Worm (Caenorhabditis elegans): ENCODE data around the gene rnf-113.

rnf-113 gene

DNA sequence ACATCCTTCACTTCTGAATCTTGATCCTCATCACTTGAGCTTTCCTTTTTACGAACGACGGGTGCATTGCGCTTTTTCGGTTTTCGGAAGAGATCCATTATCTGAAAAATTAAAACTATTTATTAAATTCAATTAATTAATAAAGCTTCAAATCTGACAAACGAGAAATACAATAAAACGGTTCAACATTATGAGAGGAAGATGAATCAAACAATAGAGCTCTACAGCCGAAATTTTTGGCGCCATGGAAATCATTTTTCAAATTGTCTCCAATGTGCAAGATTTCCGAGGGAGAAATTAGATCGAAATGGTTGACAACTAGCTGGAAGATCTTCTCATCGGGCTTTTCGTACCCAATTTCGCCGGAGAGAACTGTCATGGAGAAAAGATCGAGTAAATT is at the start of gene rnf-113:
TSS of gene rnf-113 (minus strand) at position 101 of the 400 bp plus-strand sequence.
- TF ChIP-seq F13H6.1 (tag; optimal IDR thresholded peaks at IDR 0.05) (no peak), ceh-31 (tag; optimal IDR thresholded peaks at IDR 0.05) (no peak), sox-2 (GFP tag; IDR thresholded peaks at IDR 0.05) (no peak), pha-4 (tag; optimal IDR thresholded peaks at IDR 0.05) (no peak), K09A11.1 (tag; optimal IDR thresholded peaks at IDR 0.05; ENCODE audit: insufficient read depth) (no peak), ceh-24 (tag; optimal IDR thresholded peaks at IDR 0.05) (no peak), zip-5 (tag; optimal IDR thresholded peaks at IDR 0.05) (no peak), C08G9.2 (tag; optimal IDR thresholded peaks at IDR 0.05) (no peak), elt-2 (tag; optimal IDR thresholded peaks at IDR 0.05) (no peak), sox-4 (tag; optimal IDR thresholded peaks at IDR 0.05) (no peak), odd-2 (tag; optimal IDR thresholded peaks at IDR 0.05) (no peak), ceh-2 (tag; optimal IDR thresholded peaks at IDR 0.05) (no peak), hlh-8 (tag; optimal IDR thresholded peaks at IDR 0.05) (no peak), hlh-15 (tag; optimal IDR thresholded peaks at IDR 0.05) (no peak), pat-9 (tag; optimal IDR thresholded peaks at IDR 0.05) (no peak), ttx-3 (tag; optimal IDR thresholded peaks at IDR 0.05) (no peak), ceh-48 (tag; optimal IDR thresholded peaks at IDR 0.05) (no peak), hlh-6 (tag; optimal IDR thresholded peaks at IDR 0.05) (no peak), ceh-19 (GFP tag; optimal IDR thresholded peaks at IDR 0.05) (no peak), fkh-6 (tag; optimal IDR thresholded peaks at IDR 0.05) (no peak)

DNA sequence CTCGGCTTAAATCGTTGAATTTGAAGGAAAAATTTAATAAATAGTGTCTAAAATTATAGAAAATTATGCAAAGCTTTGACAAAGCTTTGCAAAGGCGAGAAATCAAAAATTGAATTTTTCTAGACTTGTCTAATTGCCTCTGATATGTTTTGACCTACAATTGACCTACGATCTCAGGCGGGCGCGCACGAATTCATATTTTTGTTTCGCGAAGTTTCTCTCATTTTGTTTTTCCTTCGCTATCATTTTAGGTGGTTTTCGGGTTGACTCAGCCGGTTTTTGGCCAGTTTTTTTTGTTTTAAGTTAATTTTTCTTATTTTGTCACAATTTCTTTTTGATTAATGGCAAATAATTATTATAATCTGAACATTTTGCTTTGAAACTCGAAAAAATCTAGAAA is 49.8 kb upstream of the rnf-113 start:
- TF ChIP-seq npax-4 (tag; optimal IDR thresholded peaks at IDR 0.05) (no peak), fkh-6 (tag; optimal IDR thresholded peaks at IDR 0.05) (no peak), zip-5 (tag; optimal IDR thresholded peaks at IDR 0.05) (no peak), Y22D7AL.16 (tag; optimal IDR thresholded peaks at IDR 0.05) (no peak), sox-2 (GFP tag; IDR thresholded peaks at IDR 0.05) (no peak), C38D4.7 (GFP tag; optimal IDR thresholded peaks at IDR 0.05) (no peak), ttx-3 (tag; optimal IDR thresholded peaks at IDR 0.05) (no peak), fax-1 (tag; optimal IDR thresholded peaks at IDR 0.05) (no peak), dve-1 (tag; optimal IDR thresholded peaks at IDR 0.05) (no peak), K02D7.2 (tag; optimal IDR thresholded peaks at IDR 0.05) (no peak), eyg-1 (tag; optimal IDR thresholded peaks at IDR 0.05) (no peak), unc-55 (GFP tag; optimal IDR thresholded peaks at IDR 0.05) (no peak), ceh-14 (tag; optimal IDR thresholded peaks at IDR 0.05) (no peak)

DNA sequence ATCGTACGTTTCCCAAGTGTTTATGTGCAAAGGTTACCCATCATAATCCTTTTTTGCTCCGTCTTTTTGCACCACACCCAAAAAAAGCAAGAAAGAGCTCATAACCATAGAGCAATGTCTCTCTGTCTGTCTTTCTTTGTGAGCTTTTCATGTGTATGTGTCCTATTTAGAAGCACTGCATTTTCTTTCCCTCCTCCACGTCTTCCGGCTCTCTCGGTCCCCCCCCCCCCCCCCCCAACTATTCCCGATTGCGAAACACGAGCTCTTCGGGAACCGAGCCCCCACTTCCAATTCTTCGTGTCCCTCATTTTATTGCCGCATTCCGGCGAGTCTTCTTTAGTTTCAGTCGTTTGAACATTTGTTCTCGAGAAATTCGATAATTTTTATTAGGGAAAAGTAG is 49.4 kb upstream of the rnf-113 start:
- TF ChIP-seq ceh-30 (tag; optimal IDR thresholded peaks at IDR 0.05) (no peak), pha-2 (tag; optimal IDR thresholded peaks at IDR 0.05) (no peak), elt-4 (tag; optimal IDR thresholded peaks at IDR 0.05) (no peak), ceh-9 (tag; optimal IDR thresholded peaks at IDR 0.05) (no peak), eyg-1 (tag; optimal IDR thresholded peaks at IDR 0.05) (no peak), T23F11.4 (GFP tag; optimal IDR thresholded peaks at IDR 0.05) (no peak), odd-2 (tag; optimal IDR thresholded peaks at IDR 0.05) (no peak), K02D7.2 (tag; optimal IDR thresholded peaks at IDR 0.05) (no peak), ceh-2 (tag; optimal IDR thresholded peaks at IDR 0.05) (no peak), pag-3 (tag; optimal IDR thresholded peaks at IDR 0.05; ENCODE audit: borderline replicate concordance) (no peak), hlh-6 (tag; optimal IDR thresholded peaks at IDR 0.05) (no peak), ceh-22 (tag; optimal IDR thresholded peaks at IDR 0.05) (no peak), sdc-2 (tag; optimal IDR thresholded peaks at IDR 0.05) (no peak), dmd-4 (tag; optimal IDR thresholded peaks at IDR 0.05; ENCODE audit: borderline replicate concordance) (no peak), sox-2 (GFP tag; IDR thresholded peaks at IDR 0.05) (no peak), pax-1 (tag; optimal IDR thresholded peaks at IDR 0.05) (no peak), unc-86 (tag; optimal IDR thresholded peaks at IDR 0.05) (no peak), hlh-30 (tag; optimal IDR thresholded peaks at IDR 0.05; ENCODE audit: insufficient read depth) (no peak)

Data from whole organism, late embryonic.